Worm (Caenorhabditis elegans) whole organism, young adult: ENCODE results near the gene C25A8.2.

Experiments used
- B0035.1 ChIP-seq: sonication (generic microtip); optimal IDR thresholded peaks from 2 replicates; lab custom pipeline; 2016; ENCODE audit warnings: missing genetic modification characterization, mild to moderate bottlenecking, missing compliant biosample characterization, missing genotype, missing genetic modification reagents
- F33H1.4 ChIP-seq: fragments of 200-800 bp; sonication (Bioruptor generic); IDR thresholded peaks from 2 replicates; pipeline ENCODE4 v1.3.6; 2022; ENCODE audit warnings: missing genetic modification reagents, missing genetic modification characterization, missing compliant biosample characterization
- F39B2.1 ChIP-seq: fragments of 200-800 bp; sonication (Bioruptor generic); IDR thresholded peaks from 2 replicates; pipeline ENCODE4 v1.3.6; 2022; ENCODE audit warnings: missing genetic modification reagents, missing genetic modification characterization, missing compliant biosample characterization
- F49E8.2 ChIP-seq: sonication (generic microtip); optimal IDR thresholded peaks from 3 replicates; lab custom pipeline; 2017; ENCODE audit warnings: missing genetic modification characterization, mild to moderate bottlenecking, missing compliant biosample characterization, antibody characterized with exemption, moderate library complexity; ENCODE audit not compliant: insufficient read depth
- K11D2.4 ChIP-seq: fragments of 200-800 bp; sonication (Bioruptor generic); IDR thresholded peaks from 2 replicates; pipeline ENCODE4 v1.3.6; 2022; ENCODE audit warnings: missing genetic modification reagents, missing genetic modification characterization, missing compliant biosample characterization
- K12H6.12 ChIP-seq: fragments of 200-800 bp; sonication (Bioruptor generic); optimal IDR thresholded peaks from 2 replicates; lab custom pipeline; 2018; ENCODE audit warnings: mild to moderate bottlenecking, missing genetic modification characterization, missing compliant biosample characterization
- Y79H2A.3 ChIP-seq: fragments of 200-800 bp; sonication (Bioruptor generic); conservative IDR thresholded peaks from 2 replicates; pipeline ENCODE4 v1.3.6; 2022; ENCODE audit warnings: missing genetic modification reagents, missing genetic modification characterization, missing compliant biosample characterization
- ZK185.1 ChIP-seq: sonication (generic microtip); optimal IDR thresholded peaks from 2 replicates; lab custom pipeline; 2016; ENCODE audit warnings: mild to moderate bottlenecking, missing genetic modification characterization, missing compliant biosample characterization; ENCODE audit not compliant: poor library complexity, severe bottlenecking
- atf-7 ChIP-seq: sonication (generic microtip); optimal IDR thresholded peaks from 2 replicates; lab custom pipeline; 2017; ENCODE audit warnings: mild to moderate bottlenecking, missing genetic modification characterization, missing compliant biosample characterization
- cebp-1 ChIP-seq, 2 experiments: fragments of 200-800 bp in 1 of 2; sonication (Bioruptor generic) in 1 of 2; sonication (generic microtip) in 1 of 2; IDR thresholded peaks in 1 of 2; optimal IDR thresholded peaks in 1 of 2; 2 replicates each; pipeline versions ENCODE4 v1.3.6 to Lab custom; 2017 to 2022; ENCODE audit warnings: missing compliant biosample characterization in 2 of 2, missing genetic modification characterization in 2 of 2, mild to moderate bottlenecking in 1 of 2, missing genetic modification reagents in 1 of 2, moderate library complexity in 1 of 2
- ceh-58 ChIP-seq: fragments of 200-800 bp; sonication (Bioruptor generic); IDR thresholded peaks from 2 replicates; pipeline ENCODE4 v1.3.6; 2022; ENCODE audit warnings: missing genetic modification characterization, missing compliant biosample characterization
- ceh-79 ChIP-seq: sonication (generic microtip); optimal IDR thresholded peaks from 2 replicates; lab custom pipeline; 2017; ENCODE audit warnings: mild to moderate bottlenecking, missing genetic modification characterization, missing compliant biosample characterization
- ceh-91 ChIP-seq: fragments of 200-800 bp; sonication (Bioruptor generic); IDR thresholded peaks from 2 replicates; pipeline ENCODE4 v1.3.6; 2022; ENCODE audit warnings: missing genetic modification reagents, missing genetic modification characterization, missing compliant biosample characterization
- dox-1 ChIP-seq: fragments of 200-800 bp; sonication (Bioruptor generic); IDR thresholded peaks from 2 replicates; pipeline ENCODE4 v1.3.6; 2022; ENCODE audit warnings: missing genetic modification reagents, missing genetic modification characterization, missing compliant biosample characterization
- efl-1 ChIP-seq: fragments of 150-350 bp; optimal IDR thresholded peaks from 2 replicates; lab custom pipeline; 2014; ENCODE audit warnings: missing biosample characterization, missing genetic modification reagents, missing genetic modification characterization
- egl-44 ChIP-seq: fragments of 200-800 bp; sonication (Bioruptor generic); IDR thresholded peaks from 2 replicates; pipeline ENCODE4 v1.3.6; 2022; ENCODE audit warnings: missing genetic modification reagents, missing genetic modification characterization, missing compliant biosample characterization
- ekl-4 ChIP-seq: fragments of 200-800 bp; sonication (Bioruptor generic); IDR thresholded peaks from 2 replicates; pipeline ENCODE4 v1.3.6; 2022; ENCODE audit warnings: missing genetic modification reagents, missing genetic modification characterization, missing compliant biosample characterization
- him-1 ChIP-seq: sonication (generic microtip); optimal IDR thresholded peaks from 2 replicates; lab custom pipeline; 2016; ENCODE audit warnings: missing genotype, missing genetic modification reagents, missing genetic modification characterization, missing compliant biosample characterization
- hmg-1.2 ChIP-seq: fragments of 200-800 bp; sonication (Bioruptor generic); IDR thresholded peaks from 2 replicates; pipeline ENCODE4 v1.3.6; 2022; ENCODE audit warnings: missing genetic modification reagents, missing genetic modification characterization, missing compliant biosample characterization
- let-607 ChIP-seq, 2 experiments: fragments of 200-800 bp in 1 of 2; sonication (Bioruptor generic) in 1 of 2; sonication (generic microtip) in 1 of 2; optimal IDR thresholded peaks; 2 replicates each; lab custom pipeline; 2016 to 2018; ENCODE audit warnings: mild to moderate bottlenecking in 2 of 2, missing compliant biosample characterization in 2 of 2, missing genetic modification characterization in 2 of 2, moderate library complexity in 2 of 2, missing genotype in 1 of 2
- lin-35 ChIP-seq, 3 experiments: fragments of 150-350 bp in 2 of 3; sonication (generic microtip) in 1 of 3; optimal IDR thresholded peaks; 2 replicates each; lab custom pipeline; 2014 to 2018; ENCODE audit warnings: missing biosample characterization in 3 of 3, missing genetic modification characterization in 3 of 3, missing genetic modification reagents in 3 of 3
- lin-40 ChIP-seq: sonication (generic microtip); optimal IDR thresholded peaks from 2 replicates; lab custom pipeline; 2016; ENCODE audit warnings: missing genetic modification characterization, mild to moderate bottlenecking, missing compliant biosample characterization, missing genotype, missing genetic modification reagents
- lin-54 ChIP-seq: fragments of 200-800 bp; sonication (Bioruptor generic); optimal IDR thresholded peaks from 2 replicates; lab custom pipeline; 2018; ENCODE audit warnings: mild to moderate bottlenecking, missing genetic modification characterization, missing compliant biosample characterization
- lir-1 ChIP-seq: fragments of 200-800 bp; sonication (Bioruptor generic); conservative IDR thresholded peaks from 2 replicates; pipeline ENCODE4 v1.3.6; 2022; ENCODE audit warnings: missing genetic modification reagents, missing genetic modification characterization, missing compliant biosample characterization
- lsl-1 ChIP-seq: fragments of 200-800 bp; sonication (Bioruptor generic); optimal IDR thresholded peaks from 2 replicates; lab custom pipeline; 2018; ENCODE audit warnings: mild to moderate bottlenecking, missing genetic modification characterization, moderate library complexity, missing compliant biosample characterization
- madf-6 ChIP-seq: fragments of 200-800 bp; sonication (Bioruptor generic); IDR thresholded peaks from 2 replicates; pipeline ENCODE4 v1.3.6; 2022; ENCODE audit warnings: missing genetic modification reagents, missing genetic modification characterization, missing compliant biosample characterization
- mcd-1 ChIP-seq: fragments of 200-800 bp; sonication (Bioruptor generic); IDR thresholded peaks from 2 replicates; pipeline ENCODE4 v1.3.6; 2022; ENCODE audit warnings: missing genetic modification reagents, missing genetic modification characterization, missing compliant biosample characterization
- mel-28 ChIP-seq: sonication (generic microtip); optimal IDR thresholded peaks from 2 replicates; lab custom pipeline; 2016; ENCODE audit warnings: borderline replicate concordance, mild to moderate bottlenecking, missing genetic modification characterization, missing compliant biosample characterization
- mes-4 ChIP-seq: sonication (generic microtip); optimal IDR thresholded peaks from 2 replicates; lab custom pipeline; 2016; ENCODE audit warnings: missing genotype, missing genetic modification characterization, missing compliant biosample characterization
- nfyb-1 ChIP-seq: fragments of 200-800 bp; sonication (Bioruptor generic); IDR thresholded peaks from 2 replicates; pipeline ENCODE4 v1.3.6; 2022; ENCODE audit warnings: missing genetic modification reagents, missing genetic modification characterization, missing compliant biosample characterization
- nhr-179 ChIP-seq: sonication (generic microtip); optimal IDR thresholded peaks from 2 replicates; lab custom pipeline; 2016; ENCODE audit warnings: mild to moderate bottlenecking, missing genetic modification characterization, missing compliant biosample characterization
- nhr-80 ChIP-seq: sonication (generic microtip); optimal IDR thresholded peaks from 2 replicates; lab custom pipeline; 2016; ENCODE audit warnings: missing genetic modification characterization, missing compliant biosample characterization
- pha-4 ChIP-seq: fragments of 150-350 bp; sonication (generic microtip); optimal IDR thresholded peaks from 2 replicates; lab custom pipeline; 2014; ENCODE audit warnings: missing biosample characterization, missing genetic modification reagents, missing genetic modification characterization
- rcor-1 ChIP-seq: fragments of 200-800 bp; sonication (Bioruptor generic); IDR thresholded peaks from 2 replicates; pipeline ENCODE4 v1.3.6; 2022; ENCODE audit warnings: missing genetic modification reagents, missing genetic modification characterization, missing compliant biosample characterization
- sea-2 ChIP-seq: fragments of 200-800 bp; sonication (Bioruptor generic); IDR thresholded peaks from 2 replicates; pipeline ENCODE4 v1.3.6; 2022; ENCODE audit warnings: missing genetic modification characterization, missing compliant biosample characterization
- snpc-4 ChIP-seq, 5 experiments: fragments of 150-350 bp in 1 of 5; sonication (generic microtip) in 4 of 5; optimal IDR thresholded peaks; 2 replicates each; lab custom pipeline; 2014 to 2018; ENCODE audit warnings: missing genetic modification characterization in 5 of 5, missing biosample characterization in 3 of 5, antibody characterized with exemption in 2 of 5, mild to moderate bottlenecking in 2 of 5, missing compliant biosample characterization in 2 of 5, missing genotype in 2 of 5, moderate library complexity in 2 of 5, missing genetic modification reagents in 1 of 5
- tbp1 ChIP-seq: fragments of 200-800 bp; sonication (Bioruptor generic); optimal IDR thresholded peaks from 2 replicates; lab custom pipeline; 2018; ENCODE audit warnings: mild to moderate bottlenecking, missing genetic modification characterization, missing compliant biosample characterization
- unc-130 ChIP-seq: sonication (generic microtip); optimal IDR thresholded peaks from 2 replicates; lab custom pipeline; 2016; ENCODE audit warnings: missing genetic modification reagents, missing genetic modification characterization, missing compliant biosample characterization
- xnd-1 ChIP-seq: sonication (generic microtip); optimal IDR thresholded peaks from 2 replicates; lab custom pipeline; 2016; ENCODE audit warnings: missing genotype, missing genetic modification reagents, missing genetic modification characterization, missing compliant biosample characterization
- ztf-18 ChIP-seq: sonication (generic microtip); optimal IDR thresholded peaks from 2 replicates; lab custom pipeline; 2016; ENCODE audit warnings: missing genotype, mild to moderate bottlenecking, missing genetic modification characterization, missing compliant biosample characterization

Gene C25A8.2

ce11 chrIV:7043430-7043829 is 33.8 kb downstream of the C25A8.2 start (continued):
- TF ChIP-seq Y79H2A.3 (GFP tag; lab: Robert Waterston, UW) (peak; percentile 58; the same call in 1 of the 2 replicates), B0035.1 (tag; lab: Kevin White, UChicago) (no peak), snpc-4 (GFP tag; optimal IDR thresholded peaks at IDR 0.05; lab: Kevin White, UChicago) (no peak), snpc-4 (tag; optimal IDR thresholded peaks at IDR 0.05; lab: Kevin White, UChicago) (peak in 3 of 4 experiments; percentile 32 to 74 (median 40)), atf-7 (tag; lab: Kevin White, UChicago) (peak; percentile 39), dox-1 (GFP tag; lab: Robert Waterston, UW) (no peak), pha-4 (no peak), K12H6.12 (tag; lab: Kevin White, UChicago) (no peak), mel-28 (tag; lab: Kevin White, UChicago) (no peak), F49E8.2 (tag; lab: Kevin White, UChicago) (peak; percentile 87), F39B2.1 (GFP tag; lab: Robert Waterston, UW) (no peak; the same call in none of the 2 replicates)

ce11 chrIV:7044552-7045139 is 35.0 kb downstream of the C25A8.2 start, which contains the start of gene tin-9.1:
Gene tin-9.1, minus strand, starts transcription at chrIV:7044602.
- peak; percentile 68 for TF ChIP-seq mcd-1 (GFP tag; lab: Robert Waterston, UW)
- peak; percentile 42; the same call in 1 of the 2 replicates for TF ChIP-seq K11D2.4 (GFP tag; lab: Robert Waterston, UW)
- peak; percentile 13 for TF ChIP-seq ZK185.1
- peak; percentile 63 for TF ChIP-seq him-1
- peak in 1 of 2 experiments; percentile 1 for TF ChIP-seq let-607 (tag; optimal IDR thresholded peaks at IDR 0.05; lab: Kevin White, UChicago)
- peak; percentile 17 for TF ChIP-seq snpc-4 (GFP tag; optimal IDR thresholded peaks at IDR 0.05; lab: Kevin White, UChicago)
- TF ChIP-seq snpc-4 (tag; optimal IDR thresholded peaks at IDR 0.05; lab: Kevin White, UChicago) = peak in 3 of 4 experiments; percentile 29 to 68 (median 49)
- 0 out of 2 replicates have a peak, but pooled peaks have one; percentile 50 for TF ChIP-seq ekl-4
- peak in 1 of 3 experiments; percentile 67 for TF ChIP-seq lin-35 (GFP tag; optimal IDR thresholded peaks at IDR 0.05; lab: Kevin White, UChicago)
- peak; percentile 67 for TF ChIP-seq lin-40
- TF ChIP-seq lin-54 (GFP tag; lab: Kevin White, UChicago) = peak; percentile 61
- peak; percentile 70 for TF ChIP-seq hmg-1.2 (GFP tag; lab: Robert Waterston, UW)
- peak; percentile 29 for TF ChIP-seq F49E8.2 (tag; lab: Kevin White, UChicago)
- peak; percentile 36 for TF ChIP-seq efl-1 (GFP tag; lab: Kevin White, UChicago)
- TF ChIP-seq lsl-1 (GFP tag; lab: Kevin White, UChicago) = peak; percentile 57
- peak; percentile 30 for TF ChIP-seq nhr-80 (tag; lab: Kevin White, UChicago)
- 0 out of 2 replicates have a peak, but pooled peaks have one; percentile 50 for TF ChIP-seq nfyb-1 (GFP tag; lab: Robert Waterston, UW)
- no peak for TF ChIP-seq lir-1 (GFP tag; lab: Robert Waterston, UW)
- TF ChIP-seq egl-44 (GFP tag; lab: Robert Waterston, UW) = no peak
- TF ChIP-seq mes-4 (tag; lab: Kevin White, UChicago) = no peak
- peak; percentile 50 for TF ChIP-seq F33H1.4 (GFP tag; lab: Robert Waterston, UW)
- TF ChIP-seq sea-2 = no peak
- TF ChIP-seq rcor-1 (GFP tag; lab: Robert Waterston, UW) = 0 out of 2 replicates have a peak, but pooled peaks have one; percentile 9
- peak; percentile 93 for TF ChIP-seq ztf-18 (tag; lab: Kevin White, UChicago)
- TF ChIP-seq nhr-179 = no peak
- TF ChIP-seq ceh-79 (tag; lab: Kevin White, UChicago) = no peak
- TF ChIP-seq tbp1 = peak; percentile 31
- 0 out of 2 replicates have a peak, but pooled peaks have one; percentile 24 for TF ChIP-seq ceh-91 (GFP tag; lab: Robert Waterston, UW)
- no peak for TF ChIP-seq cebp-1 (GFP tag; IDR thresholded peaks at IDR 0.05; lab: Robert Waterston, UW)
- peak; percentile 41 for TF ChIP-seq cebp-1 (tag; optimal IDR thresholded peaks at IDR 0.05; lab: Kevin White, UChicago)
- peak; percentile 73 for TF ChIP-seq madf-6
- no peak for TF ChIP-seq unc-130
- no peak for TF ChIP-seq xnd-1 (tag; lab: Kevin White, UChicago)
- peak; percentile 44; the same call in 1 of the 2 replicates for TF ChIP-seq dox-1 (GFP tag; lab: Robert Waterston, UW)
- TF ChIP-seq ceh-58 (GFP tag; lab: Robert Waterston, UW) = no peak
